Worm (Caenorhabditis elegans) whole organism, late embryonic: ENCODE data around the gene Y102A5C.2.
"Not testable (repeated sequence)": the region's sequence is repeated elsewhere in the genome, so short reads cannot be mapped to it uniquely, and the experiment has no call there.

Source experiments
- C38D4.7 ChIP-seq: fragments of 200-800 bp; sonication (Bioruptor generic); optimal IDR thresholded peaks from 2 replicates; lab custom pipeline; 2018; ENCODE audit warnings: mild to moderate bottlenecking, missing genetic modification characterization, moderate library complexity, missing compliant biosample characterization
- ama-1 ChIP-seq: fragments of 150-350 bp; optimal IDR thresholded peaks from 2 replicates; lab custom pipeline; 2014
- ceh-14 ChIP-seq: sonication (generic microtip); optimal IDR thresholded peaks from 2 replicates; lab custom pipeline; 2016; ENCODE audit warnings: missing genotype, missing genetic modification characterization, missing compliant biosample characterization
- ets-4 ChIP-seq: sonication (generic microtip); optimal IDR thresholded peaks from 2 replicates; lab custom pipeline; 2016; ENCODE audit warnings: missing genetic modification characterization, missing compliant biosample characterization
- nhr-11 ChIP-seq: fragments of 150-350 bp; optimal IDR thresholded peaks from 2 replicates; lab custom pipeline; 2014; ENCODE audit warnings: missing biosample characterization, missing genetic modification characterization
- pha-4 ChIP-seq: fragments of 150-350 bp; optimal IDR thresholded peaks from 2 replicates; lab custom pipeline; 2018; ENCODE audit warnings: missing biosample characterization, missing genetic modification reagents, missing genetic modification characterization
- pqm-1 ChIP-seq: sonication (generic microtip); optimal IDR thresholded peaks from 2 replicates; lab custom pipeline; 2016; ENCODE audit warnings: missing genetic modification characterization, missing compliant biosample characterization
- ref-2 ChIP-seq: sonication (generic microtip); optimal IDR thresholded peaks from 2 replicates; lab custom pipeline; 2016; ENCODE audit warnings: missing genetic modification characterization, missing compliant biosample characterization
- sox-2 ChIP-seq: fragments of 200-800 bp; sonication (Bioruptor generic); IDR thresholded peaks from 2 replicates; pipeline ENCODE4 v1.3.6; 2022; ENCODE audit warnings: missing genetic modification reagents, missing genetic modification characterization, missing compliant biosample characterization

DNA sequence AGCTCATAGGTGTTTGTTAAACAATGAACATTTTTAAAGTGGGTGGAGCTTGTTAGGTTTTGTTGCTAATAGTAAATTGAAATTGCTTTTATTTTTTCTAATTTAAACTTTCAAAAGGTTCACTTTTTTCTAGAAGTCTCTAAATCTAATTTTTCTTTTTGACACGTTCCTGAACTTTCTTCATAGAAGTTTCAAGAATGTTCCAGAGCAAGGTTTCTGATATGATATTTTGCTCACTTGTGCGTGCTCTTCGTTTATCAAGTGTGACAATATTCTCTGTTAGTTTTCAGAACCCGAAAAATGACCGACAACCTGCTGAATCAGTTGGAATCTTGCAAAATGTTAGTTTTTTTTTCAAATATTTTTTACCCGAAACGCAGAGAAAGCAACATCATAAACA is 20.2 kb downstream of the Y102A5C.2 start, which contains the start of gene fbxa-148:
- TF ChIP-seq pha-4 (tag; lab: Kevin White, UChicago); sox-2 (GFP tag; lab: Robert Waterston, UW); C38D4.7 (GFP tag; lab: Kevin White, UChicago); nhr-11 (tag; lab: Kevin White, UChicago); ets-4 (tag; lab: Kevin White, UChicago); ama-1 (lab: Kevin White, UChicago); pqm-1; ceh-14 (tag; lab: Kevin White, UChicago); ref-2 (tag; lab: Kevin White, UChicago): not testable (repeated sequence)
